Worm (Caenorhabditis elegans) whole organism, L4/young adult: ENCODE measurements around the gene tomm-40.

Experiments
- W03F9.2 ChIP-seq: fragments of 150-350 bp; optimal IDR thresholded peaks from 2 replicates; lab custom pipeline; 2014; ENCODE audit warnings: missing biosample characterization, missing genetic modification characterization
- him-1 ChIP-seq: sonication (generic microtip); optimal IDR thresholded peaks from 2 replicates; lab custom pipeline; 2016; ENCODE audit warnings: missing genotype, missing genetic modification reagents, missing genetic modification characterization, missing compliant biosample characterization

ce11 chrII:8996064-8996463 is 22.7 kb upstream of the tomm-40 start, which contains the start of gene ndub-2:
- TF ChIP-seq him-1 (tag; lab: Kevin White, UChicago): no peak
- TF ChIP-seq W03F9.2: no peak
